Fruit fly (Drosophila melanogaster): Measurements from ENCODE around the gene CG1440.

Gene CG1440

dm6 chrX:8442912-8443311 is 6.1 kb downstream of the CG1440 start:
- TF ChIP-seq insv (optimal IDR thresholded peaks at IDR 0.05) (no peak), psq (optimal IDR thresholded peaks at IDR 0.05) (no peak), h (optimal IDR thresholded peaks at IDR 0.05) (no peak), Sin3A (optimal IDR thresholded peaks at IDR 0.05) (no peak), Myc (optimal IDR thresholded peaks at IDR 0.05) (no peak), ttk (optimal IDR thresholded peaks at IDR 0.05) (no peak)

DNA sequence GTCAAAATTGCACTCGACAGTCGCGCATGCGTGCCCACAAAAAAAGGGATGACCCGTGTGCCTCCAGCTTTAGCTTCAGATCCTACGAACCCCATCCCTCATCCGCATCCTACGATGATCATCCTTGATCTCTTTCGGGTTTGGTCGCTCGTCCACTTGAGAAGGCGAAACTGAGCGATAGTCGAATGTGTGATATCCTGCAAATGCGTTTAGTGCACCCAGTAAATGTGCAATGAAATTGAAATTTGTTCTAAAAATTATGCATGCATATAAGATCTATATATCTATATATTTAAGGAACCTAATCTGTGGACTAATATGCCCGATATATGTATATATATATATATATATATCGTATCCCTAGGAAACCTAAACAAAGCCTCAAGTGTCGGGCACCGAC is 7.4 kb downstream of the CG1440 start:
- TF ChIP-seq Myc (optimal IDR thresholded peaks at IDR 0.05) (no peak), insv (optimal IDR thresholded peaks at IDR 0.05) (no peak), Sin3A (optimal IDR thresholded peaks at IDR 0.05) (no peak), psq (optimal IDR thresholded peaks at IDR 0.05) (no peak), h (optimal IDR thresholded peaks at IDR 0.05) (no peak), ttk (optimal IDR thresholded peaks at IDR 0.05) (no peak)

DNA sequence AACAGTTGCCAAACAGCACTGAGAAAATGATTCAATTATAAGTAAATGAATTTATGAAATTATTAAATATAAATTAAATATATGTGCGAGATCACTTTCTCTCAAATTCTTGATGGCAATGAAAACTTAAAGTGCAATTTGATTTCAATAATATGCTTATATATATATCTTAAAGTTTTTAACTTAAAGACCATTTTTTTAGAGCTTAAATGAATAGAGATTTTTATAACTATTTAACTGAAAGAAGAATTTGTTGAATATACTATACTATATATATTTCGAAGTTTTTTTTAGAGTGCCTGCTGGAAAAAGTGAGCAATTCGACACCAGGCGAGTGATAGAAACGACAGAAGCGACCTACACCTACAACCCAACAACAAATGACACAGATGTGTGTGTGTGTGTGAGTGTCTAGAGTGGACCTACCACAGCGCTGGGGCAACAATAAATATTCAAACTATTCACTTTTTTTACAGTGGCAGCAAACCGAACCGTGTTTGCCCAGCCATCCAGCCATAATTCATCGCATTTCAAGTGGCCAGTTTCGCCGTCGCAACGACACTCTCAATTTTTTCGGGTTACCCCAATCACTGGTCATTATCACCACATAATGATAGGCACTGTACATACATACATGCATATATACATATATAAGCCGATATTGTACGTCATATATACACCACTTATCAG is 8.2 kb downstream of the CG1440 start:
- TF ChIP-seq h (optimal IDR thresholded peaks at IDR 0.05) (no peak), psq (optimal IDR thresholded peaks at IDR 0.05) (no peak), ttk (optimal IDR thresholded peaks at IDR 0.05) (no peak), Sin3A (optimal IDR thresholded peaks at IDR 0.05) (no peak), Myc (optimal IDR thresholded peaks at IDR 0.05) (no peak), insv (optimal IDR thresholded peaks at IDR 0.05) (no peak)

DNA sequence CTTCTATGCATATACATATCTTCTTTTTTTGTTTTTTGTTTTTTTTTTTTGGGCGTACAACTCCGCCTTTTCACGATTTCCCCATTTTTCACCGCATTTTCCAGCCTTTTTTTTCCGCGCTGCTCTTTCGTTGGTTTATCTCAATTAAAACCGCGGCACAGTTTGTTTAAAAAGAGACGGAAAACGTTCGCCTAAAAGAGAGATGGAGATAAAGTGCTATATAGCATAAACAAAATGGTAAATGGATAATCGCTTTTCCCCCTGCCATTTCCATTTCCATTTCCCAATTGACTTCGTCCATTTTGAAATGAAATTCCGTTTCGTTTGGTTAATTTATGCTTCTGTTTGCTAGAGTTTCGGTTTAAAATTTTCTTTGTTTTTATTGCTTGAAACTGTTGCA is 10.3 kb downstream of the CG1440 start:
- no peak for TF ChIP-seq Sin3A (optimal IDR thresholded peaks at IDR 0.05)
- TF ChIP-seq ttk (optimal IDR thresholded peaks at IDR 0.05), result no peak
- TF ChIP-seq insv (optimal IDR thresholded peaks at IDR 0.05), result no peak
- TF ChIP-seq h (optimal IDR thresholded peaks at IDR 0.05), result no peak
- no peak for TF ChIP-seq psq (optimal IDR thresholded peaks at IDR 0.05)
- TF ChIP-seq Myc (optimal IDR thresholded peaks at IDR 0.05), result no peak

dm6 chrX:8448171-8448570 is 11.3 kb downstream of the CG1440 start:
- TF ChIP-seq Myc (optimal IDR thresholded peaks at IDR 0.05) (no peak), insv (optimal IDR thresholded peaks at IDR 0.05) (no peak)

dm6 chrX:8450214-8450904 is 13.5 kb downstream of the CG1440 start:
- TF ChIP-seq h (optimal IDR thresholded peaks at IDR 0.05) (no peak), ttk (optimal IDR thresholded peaks at IDR 0.05) (no peak), psq (optimal IDR thresholded peaks at IDR 0.05) (no peak)

DNA sequence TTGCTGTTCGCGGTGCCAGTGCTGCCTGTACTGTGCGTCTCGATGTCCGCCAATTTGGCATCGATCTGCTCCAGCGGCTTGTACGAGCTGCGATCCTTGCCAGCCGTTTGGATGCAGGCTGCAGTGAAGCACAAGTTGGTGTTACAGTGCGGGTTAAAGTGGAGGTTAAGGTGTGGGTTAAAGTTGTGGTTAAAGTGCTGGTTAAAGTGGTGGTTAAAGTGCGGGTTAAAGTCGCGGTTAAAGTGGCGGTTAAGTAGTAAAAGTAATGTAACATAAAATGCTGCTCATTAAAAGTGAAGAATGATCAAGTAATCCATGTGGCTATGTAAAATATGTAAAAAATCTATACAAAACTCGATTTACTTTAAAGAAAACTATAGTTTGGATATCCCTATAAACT is 15.3 kb downstream of the CG1440 start:
- TF ChIP-seq ttk (optimal IDR thresholded peaks at IDR 0.05) (no peak), insv (optimal IDR thresholded peaks at IDR 0.05) (no peak), psq (optimal IDR thresholded peaks at IDR 0.05) (no peak), h (optimal IDR thresholded peaks at IDR 0.05) (no peak), Myc (optimal IDR thresholded peaks at IDR 0.05) (no peak), Sin3A (optimal IDR thresholded peaks at IDR 0.05) (no peak)

- TF ChIP-seq psq (optimal IDR thresholded peaks at IDR 0.05) (no peak), ttk (optimal IDR thresholded peaks at IDR 0.05) (no peak), Sin3A (optimal IDR thresholded peaks at IDR 0.05) (no peak), insv (optimal IDR thresholded peaks at IDR 0.05) (no peak), Myc (optimal IDR thresholded peaks at IDR 0.05) (no peak), h (optimal IDR thresholded peaks at IDR 0.05) (no peak)
Measured at dm6 chrX:8455019-8455555, 18.2 kb downstream of the CG1440 start, which contains the start of gene org-1. org-1 (minus strand) TSS chrX:8455069.

dm6 chrX:8457532-8457931 is 20.7 kb downstream of the CG1440 start, which contains the start of gene CG32713:
CG32713 (minus strand) TSS chrX:8457632.
- TF ChIP-seq Sin3A (optimal IDR thresholded peaks at IDR 0.05) (no peak), psq (optimal IDR thresholded peaks at IDR 0.05) (no peak), insv (optimal IDR thresholded peaks at IDR 0.05) (no peak)

DNA sequence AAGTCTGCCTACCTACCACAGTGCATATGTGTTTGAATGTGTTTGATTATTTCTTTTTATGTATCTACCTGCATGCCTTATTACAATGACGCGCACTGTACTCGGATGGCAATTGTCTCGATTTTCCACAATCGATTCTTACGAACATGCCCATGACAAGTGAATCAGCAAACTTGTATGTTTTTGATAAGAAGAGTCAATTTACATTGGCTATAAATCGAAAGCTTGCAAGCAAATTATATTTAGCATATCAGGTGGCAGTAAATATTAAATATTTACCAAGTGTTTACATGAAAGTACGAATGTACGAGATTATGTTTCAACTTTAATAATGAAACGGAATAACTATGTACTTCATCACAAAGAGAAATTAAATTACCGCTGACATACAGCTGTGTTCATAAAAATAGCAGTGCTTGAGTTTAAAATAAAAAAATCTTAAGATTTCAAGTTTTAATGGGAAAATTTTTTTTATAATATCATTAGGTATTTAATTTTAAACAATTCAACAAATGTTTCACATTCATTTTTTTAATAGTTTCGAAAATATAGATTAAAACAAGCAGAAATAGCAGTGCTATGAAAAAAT is 22.7 kb downstream of the CG1440 start:
- TF ChIP-seq psq (optimal IDR thresholded peaks at IDR 0.05) (no peak), insv (optimal IDR thresholded peaks at IDR 0.05) (no peak), Sin3A (optimal IDR thresholded peaks at IDR 0.05) (no peak), Myc (optimal IDR thresholded peaks at IDR 0.05) (no peak), h (optimal IDR thresholded peaks at IDR 0.05) (no peak), ttk (optimal IDR thresholded peaks at IDR 0.05) (no peak)

dm6 chrX:8460232-8460631 is 23.4 kb downstream of the CG1440 start:
- no peak for TF ChIP-seq psq (optimal IDR thresholded peaks at IDR 0.05)
- no peak for TF ChIP-seq insv (optimal IDR thresholded peaks at IDR 0.05)
- TF ChIP-seq Myc (optimal IDR thresholded peaks at IDR 0.05), result no peak
- no peak for TF ChIP-seq ttk (optimal IDR thresholded peaks at IDR 0.05)
- TF ChIP-seq Sin3A (optimal IDR thresholded peaks at IDR 0.05), result no peak
- TF ChIP-seq h (optimal IDR thresholded peaks at IDR 0.05), result no peak

DNA sequence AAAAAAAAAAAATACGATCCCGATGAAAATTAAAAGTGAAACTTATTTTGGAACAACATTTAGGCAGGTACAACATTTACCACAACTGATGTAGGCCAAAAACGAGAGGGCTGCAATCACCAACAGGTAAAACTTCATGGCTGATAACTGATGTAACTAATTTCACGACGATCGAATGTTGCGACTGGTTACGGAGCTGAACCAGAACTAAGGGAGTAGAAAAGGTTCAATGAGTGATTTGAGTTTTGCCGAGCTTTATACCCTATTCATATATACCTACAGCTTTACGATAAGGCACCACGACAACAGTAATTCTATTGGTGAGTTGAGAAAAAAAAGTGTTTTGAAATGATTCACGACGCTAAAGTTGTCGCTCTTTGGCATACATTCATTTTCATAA is 23.8 kb downstream of the CG1440 start, which contains the start of gene CG15347:
CG15347 (minus strand) TSS at position 213 of the 400 bp plus-strand sequence.
- no peak for TF ChIP-seq h (optimal IDR thresholded peaks at IDR 0.05)
- TF ChIP-seq psq (optimal IDR thresholded peaks at IDR 0.05), result no peak
- no peak for TF ChIP-seq Myc (optimal IDR thresholded peaks at IDR 0.05)
- TF ChIP-seq Sin3A (optimal IDR thresholded peaks at IDR 0.05), result no peak
- TF ChIP-seq insv (optimal IDR thresholded peaks at IDR 0.05), result no peak
- TF ChIP-seq ttk (optimal IDR thresholded peaks at IDR 0.05), result no peak
